Worm (Caenorhabditis elegans): ENCODE data around the gene srd-31.

DNA sequence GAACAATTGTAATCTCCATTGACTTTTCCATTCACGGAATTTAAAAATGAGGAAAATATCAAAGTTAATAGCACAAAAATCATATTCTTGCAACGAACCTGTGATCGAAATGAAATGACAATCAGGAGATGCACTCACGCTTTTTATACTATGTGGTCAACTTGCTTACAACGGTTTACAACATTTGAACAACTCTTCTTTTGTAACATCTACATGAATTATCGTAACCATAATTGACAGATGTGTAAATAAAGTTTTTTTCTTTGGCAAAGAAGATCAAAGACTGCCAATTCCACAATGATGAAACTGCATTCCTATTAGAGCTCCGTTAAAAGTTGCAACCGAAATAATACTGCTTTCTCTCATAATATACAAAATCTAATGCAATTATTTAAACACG lies 5.2 kb upstream of the srd-31 start, which contains the start of gene F07C4.10:
- TF ChIP-seq flt-1 (GFP tag; IDR thresholded peaks at IDR 0.05) (no peak), tab-1 (GFP tag; IDR thresholded peaks at IDR 0.05) (no peak), T22C8.4 (GFP tag; IDR thresholded peaks at IDR 0.05) (no peak), med-1 (GFP tag; optimal IDR thresholded peaks at IDR 0.05; ENCODE audit: insufficient read depth) (no peak), cog-1 (tag; optimal IDR thresholded peaks at IDR 0.05) (no peak), ztf-29 (GFP tag; IDR thresholded peaks at IDR 0.05) (no peak), klf-2 (GFP tag; conservative IDR thresholded peaks at IDR 0.05) (no peak), ref-1 (GFP tag; conservative IDR thresholded peaks at IDR 0.05) (no peak), ztf-23 (GFP tag; IDR thresholded peaks at IDR 0.05) (no peak)

Data from whole organism, midembryonic.